Fruit fly (Drosophila melanogaster): Measurements from ENCODE around the gene PH4alphaMP.
A peak's percentile ranks its signal among the peaks of the same experiment; 100 is the strongest.

The PH4alphaMP gene

DNA sequence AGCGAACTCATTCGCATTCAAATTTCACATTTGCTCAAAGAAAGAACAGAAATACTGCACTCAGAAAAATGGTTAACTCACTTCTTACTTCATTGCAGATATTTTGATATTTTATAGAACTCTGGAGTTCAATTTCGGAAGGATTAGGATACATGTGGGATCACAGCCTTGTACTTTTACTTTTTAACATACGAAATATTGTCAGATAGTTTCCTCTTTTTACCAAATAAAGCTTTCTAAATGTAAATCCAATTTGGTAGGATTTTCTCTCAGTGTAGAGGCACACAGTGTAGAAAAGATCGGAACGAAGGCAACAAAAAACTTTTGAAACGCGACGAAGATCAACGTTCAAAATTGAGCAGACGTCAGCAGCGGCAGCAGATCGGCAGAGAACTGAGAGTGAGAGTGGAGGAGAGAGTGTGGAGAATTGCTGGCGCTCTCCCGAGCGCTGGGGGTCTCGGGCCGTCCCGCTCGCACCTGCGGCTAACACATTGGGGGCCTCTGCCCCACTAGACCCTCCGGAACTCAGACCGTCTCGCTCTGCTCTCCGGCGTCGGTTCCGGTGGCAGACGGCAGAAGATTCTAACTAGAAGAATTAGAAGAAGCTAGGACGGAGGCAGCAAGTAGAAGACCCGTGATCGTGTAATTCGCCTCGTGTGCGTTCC is 36.2 kb upstream of the PH4alphaMP start, which contains the start of gene tmod (continued):
- peak; percentile 95 for TF ChIP-seq CG10321 (GFP tag; IDR thresholded peaks at IDR 0.05)
- TF ChIP-seq CG43689 (GFP tag; IDR thresholded peaks at IDR 0.05), result no peak
- no peak for TF ChIP-seq lov (optimal IDR thresholded peaks at IDR 0.05)
- no peak for TF ChIP-seq lov (GFP tag; IDR thresholded peaks at IDR 0.05)
- no peak for TF ChIP-seq Chrac-16 (GFP tag; optimal IDR thresholded peaks at IDR 0.05)
- TF ChIP-seq bigmax (GFP tag; optimal IDR thresholded peaks at IDR 0.05), result no peak
- TF ChIP-seq CG12391 (tag; optimal IDR thresholded peaks at IDR 0.05), result peak; percentile 62
- peak; percentile 30 for TF ChIP-seq kah (GFP tag; optimal IDR thresholded peaks at IDR 0.05)
- peak; percentile 29; the same call in 1 of the 2 replicates for TF ChIP-seq Xrp1 (GFP tag; IDR thresholded peaks at IDR 0.05)
- no peak for TF ChIP-seq CG11398 (GFP tag; optimal IDR thresholded peaks at IDR 0.05)
- TF ChIP-seq cato (GFP tag; optimal IDR thresholded peaks at IDR 0.05; ENCODE audit: borderline replicate concordance), result peak; percentile 9
- TF ChIP-seq Rfx (GFP tag; IDR thresholded peaks at IDR 0.05), result no peak
- TF ChIP-seq Hmr (GFP tag; optimal IDR thresholded peaks at IDR 0.05), result no peak
- TF ChIP-seq Hsf (GFP tag; optimal IDR thresholded peaks at IDR 0.05), result no peak
- TF ChIP-seq Side (GFP tag; optimal IDR thresholded peaks at IDR 0.05), result peak; percentile 3
- TF ChIP-seq gt (GFP tag; IDR thresholded peaks at IDR 0.05), result no peak
- peak; percentile 79 to 84 for TF ChIP-seq Trl (optimal IDR thresholded peaks at IDR 0.05)
- no peak for TF ChIP-seq Trl (GFP tag; optimal IDR thresholded peaks at IDR 0.05)
- no peak for TF ChIP-seq CG10431 (GFP tag; optimal IDR thresholded peaks at IDR 0.05)
- TF ChIP-seq br (optimal IDR thresholded peaks at IDR 0.05), result no peak
- TF ChIP-seq dmrt99B (tag; optimal IDR thresholded peaks at IDR 0.05), result peak; percentile 80
- TF ChIP-seq cwo (GFP tag; optimal IDR thresholded peaks at IDR 0.05), result no peak
- peak; percentile 31 for TF ChIP-seq CG9609 (GFP tag; optimal IDR thresholded peaks at IDR 0.05)
- TF ChIP-seq wor (GFP tag; IDR thresholded peaks at IDR 0.05), result no peak
- TF ChIP-seq ttk (GFP tag; IDR thresholded peaks at IDR 0.05), result no peak
- no peak for TF ChIP-seq CG9437 (GFP tag; optimal IDR thresholded peaks at IDR 0.05)
- peak; percentile 36 for TF ChIP-seq CG4424 (GFP tag; optimal IDR thresholded peaks at IDR 0.05)
- no peak for TF ChIP-seq jigr1 (GFP tag; IDR thresholded peaks at IDR 0.05)
- peak; percentile 54 for TF ChIP-seq grau (tag; optimal IDR thresholded peaks at IDR 0.05)
- TF ChIP-seq BtbVII (GFP tag; optimal IDR thresholded peaks at IDR 0.05), result peak; percentile 30
- peak; percentile 26 for TF ChIP-seq Abd-B (GFP tag; optimal IDR thresholded peaks at IDR 0.05)
- peak; percentile 91 for TF ChIP-seq sens (GFP tag)
- TF ChIP-seq zfh2 (GFP tag; optimal IDR thresholded peaks at IDR 0.05), result no peak
- TF ChIP-seq pfk (GFP tag; optimal IDR thresholded peaks at IDR 0.05), result no peak
- no peak for TF ChIP-seq CG12155 (GFP tag; optimal IDR thresholded peaks at IDR 0.05)
- no peak for TF ChIP-seq CG18619 (GFP tag; optimal IDR thresholded peaks at IDR 0.05)
- peak; percentile 59 for TF ChIP-seq bcd (GFP tag; optimal IDR thresholded peaks at IDR 0.05)
- no peak for TF ChIP-seq Lim3 (GFP tag; IDR thresholded peaks at IDR 0.05)
- TF ChIP-seq CG18476 (GFP tag; optimal IDR thresholded peaks at IDR 0.05), result peak; percentile 45
- TF ChIP-seq CG9932 (GFP tag; IDR thresholded peaks at IDR 0.05), result 0 out of 2 replicates have a peak, but pooled peaks have one; percentile 16
- no peak for TF ChIP-seq CG18764 (GFP tag; optimal IDR thresholded peaks at IDR 0.05)
- no peak for TF ChIP-seq MBD-R2 (GFP tag; IDR thresholded peaks at IDR 0.05)
- TF ChIP-seq GATAe (GFP tag; conservative IDR thresholded peaks at IDR 0.05), result no peak
- no peak for TF ChIP-seq scrt (GFP tag; optimal IDR thresholded peaks at IDR 0.05)
- peak; percentile 43 for TF ChIP-seq CG3281 (GFP tag; optimal IDR thresholded peaks at IDR 0.05)
- TF ChIP-seq sug (tag; optimal IDR thresholded peaks at IDR 0.05), result peak; percentile 83
- no peak for TF ChIP-seq HHEX (GFP tag; optimal IDR thresholded peaks at IDR 0.05)
- no peak for TF ChIP-seq Neu2 (GFP tag; optimal IDR thresholded peaks at IDR 0.05; ENCODE audit: borderline replicate concordance)
- peak; percentile 13 for TF ChIP-seq ems (GFP tag; optimal IDR thresholded peaks at IDR 0.05)
- peak; percentile 1 for TF ChIP-seq lilli (GFP tag; optimal IDR thresholded peaks at IDR 0.05)
- TF ChIP-seq nerfin-1 (tag; optimal IDR thresholded peaks at IDR 0.05), result peak; percentile 53
- no peak for TF ChIP-seq CG3726 (GFP tag; IDR thresholded peaks at IDR 0.05)
